Worm (Caenorhabditis elegans) whole organism, L4 larva: Measurements from ENCODE around the gene srx-98.
A peak's percentile ranks its signal among the peaks of the same experiment; 100 is the strongest.

ENCODE experiments used
- D1046.2 ChIP-seq: fragments of 200-800 bp; sonication (Bioruptor generic); IDR thresholded peaks from 2 replicates; pipeline ENCODE4 v1.3.6; 2022; ENCODE audit warnings: missing genetic modification characterization, missing compliant biosample characterization
- F37D6.2 ChIP-seq: sonication (generic microtip); optimal IDR thresholded peaks from 2 replicates; lab custom pipeline; 2016; ENCODE audit warnings: mild to moderate bottlenecking, missing genetic modification characterization, missing compliant biosample characterization
- F44E2.7 ChIP-seq: fragments of 200-800 bp; sonication (Bioruptor generic); IDR thresholded peaks from 2 replicates; pipeline ENCODE4 v2.1.2; 2022; ENCODE audit warnings: missing genetic modification characterization, missing compliant biosample characterization
- R02D3.7 ChIP-seq: fragments of 150-350 bp; sonication (generic microtip); optimal IDR thresholded peaks from 3 replicates; lab custom pipeline; 2014; ENCODE audit warnings: missing biosample characterization, missing genetic modification characterization
- T20F7.1 ChIP-seq: fragments of 200-800 bp; sonication (Bioruptor generic); optimal IDR thresholded peaks from 2 replicates; lab custom pipeline; 2018; ENCODE audit warnings: mild to moderate bottlenecking, missing genetic modification characterization, missing compliant biosample characterization
- aha-1 ChIP-seq: fragments of 150-350 bp; peaks from one replicate; lab custom pipeline; 2014; ENCODE audit warnings: missing biosample characterization, missing genetic modification characterization
- attf-4 ChIP-seq: sonication (generic microtip); optimal IDR thresholded peaks from 3 replicates; lab custom pipeline; 2017; ENCODE audit warnings: missing biosample characterization, missing genetic modification characterization
- ceh-20 ChIP-seq: fragments of 200-800 bp; sonication (Bioruptor generic); IDR thresholded peaks from 2 replicates; pipeline ENCODE4 v1.3.6; 2022; ENCODE audit warnings: missing genetic modification reagents, missing genetic modification characterization, missing compliant biosample characterization
- ceh-28 ChIP-seq: fragments of 150-350 bp; optimal IDR thresholded peaks from 2 replicates; lab custom pipeline; 2014; ENCODE audit warnings: missing biosample characterization, missing genetic modification reagents, missing genetic modification characterization
- ctbp-1 ChIP-seq: fragments of 200-800 bp; sonication (Bioruptor generic); IDR thresholded peaks from 2 replicates; pipeline ENCODE4 v1.3.6; 2022; ENCODE audit warnings: missing genetic modification reagents, missing genetic modification characterization, missing compliant biosample characterization
- daf-12 ChIP-seq: fragments of 150-350 bp; optimal IDR thresholded peaks from 2 replicates; lab custom pipeline; 2014; ENCODE audit warnings: missing biosample characterization, missing genetic modification reagents, missing genetic modification characterization
- egl-27 ChIP-seq: sonication (generic microtip); optimal IDR thresholded peaks from 3 replicates; lab custom pipeline; 2017; ENCODE audit warnings: missing biosample characterization, missing genetic modification reagents, missing genetic modification characterization
- gei-8 ChIP-seq: fragments of 200-800 bp; sonication (Bioruptor generic); optimal IDR thresholded peaks from 2 replicates; lab custom pipeline; 2018; ENCODE audit warnings: mild to moderate bottlenecking, missing genetic modification characterization, missing compliant biosample characterization
- hlh-30 ChIP-seq: sonication (generic microtip); optimal IDR thresholded peaks from 2 replicates; lab custom pipeline; 2017; ENCODE audit warnings: antibody characterized with exemption, mild to moderate bottlenecking, missing genetic modification characterization, missing compliant biosample characterization; ENCODE audit not compliant: insufficient read depth
- jun-1 ChIP-seq: fragments of 150-350 bp; optimal IDR thresholded peaks from 2 replicates; lab custom pipeline; 2014; ENCODE audit warnings: missing biosample characterization, missing genetic modification reagents, missing genetic modification characterization
- lim-7 ChIP-seq: fragments of 200-800 bp; sonication (Bioruptor generic); IDR thresholded peaks from 2 replicates; pipeline ENCODE4 v1.3.6; 2022; ENCODE audit warnings: missing genetic modification characterization, missing compliant biosample characterization
- lin-13 ChIP-seq: fragments of 150-350 bp; optimal IDR thresholded peaks from 2 replicates; lab custom pipeline; 2014; ENCODE audit warnings: missing biosample characterization, missing genetic modification reagents, missing genetic modification characterization
- lin-29 ChIP-seq: fragments of 200-800 bp; sonication (Bioruptor generic); IDR thresholded peaks from 2 replicates; pipeline ENCODE4 v1.3.6; 2022; ENCODE audit warnings: missing genetic modification reagents, missing genetic modification characterization, missing compliant biosample characterization
- madf-5 ChIP-seq, 2 experiments: fragments of 200-800 bp; sonication (Bioruptor generic); IDR thresholded peaks; 2 replicates each; pipeline ENCODE4 v1.3.6; 2022; ENCODE audit warnings: missing compliant biosample characterization in 2 of 2, missing genetic modification characterization in 2 of 2
- mdt-29 ChIP-seq: fragments of 200-800 bp; sonication (Bioruptor generic); IDR thresholded peaks from 2 replicates; pipeline ENCODE4 v1.3.6; 2022; ENCODE audit warnings: missing genetic modification reagents, missing genetic modification characterization, missing compliant biosample characterization
- nhr-41 ChIP-seq: fragments of 200-800 bp; sonication (Bioruptor generic); IDR thresholded peaks from 2 replicates; pipeline ENCODE4 v1.3.6; 2022; ENCODE audit warnings: missing genetic modification reagents, missing genetic modification characterization, missing compliant biosample characterization
- rbr-2 ChIP-seq: sonication (generic microtip); optimal IDR thresholded peaks from 2 replicates; lab custom pipeline; 2016; ENCODE audit warnings: missing genotype, missing genetic modification characterization, missing compliant biosample characterization
- sdz-12 ChIP-seq: fragments of 200-800 bp; sonication (Bioruptor generic); optimal IDR thresholded peaks from 2 replicates; lab custom pipeline; 2018; ENCODE audit warnings: mild to moderate bottlenecking, missing genetic modification characterization, missing compliant biosample characterization
- set-16 ChIP-seq: fragments of 200-800 bp; sonication (Bioruptor generic); IDR thresholded peaks from 2 replicates; pipeline ENCODE4 v1.3.6; 2022; ENCODE audit warnings: missing genetic modification reagents, missing genetic modification characterization, missing compliant biosample characterization
- unc-130 ChIP-seq: sonication (generic microtip); optimal IDR thresholded peaks from 2 replicates; lab custom pipeline; 2016; ENCODE audit warnings: missing genetic modification reagents, missing genetic modification characterization, missing compliant biosample characterization
- unc-62 ChIP-seq, 3 experiments: fragments of 150-350 bp in 1 of 3; sonication (generic microtip); optimal IDR thresholded peaks in 2 of 3; peaks in 1 of 3; 1 replicate in 1 of 3; 2 replicates in 2 of 3; lab custom pipeline; 2014 to 2017; ENCODE audit warnings: missing biosample characterization in 3 of 3, missing genetic modification characterization in 3 of 3, missing genetic modification reagents in 3 of 3, missing genotype in 1 of 3
- zag-1 ChIP-seq: fragments of 150-350 bp; optimal IDR thresholded peaks from 2 replicates; lab custom pipeline; 2014; ENCODE audit warnings: missing biosample characterization, missing genetic modification characterization
- zip-2 ChIP-seq: fragments of 150-350 bp; optimal IDR thresholded peaks from 2 replicates; lab custom pipeline; 2014; ENCODE audit warnings: missing biosample characterization, missing genetic modification characterization

srx-98 gene

DNA sequence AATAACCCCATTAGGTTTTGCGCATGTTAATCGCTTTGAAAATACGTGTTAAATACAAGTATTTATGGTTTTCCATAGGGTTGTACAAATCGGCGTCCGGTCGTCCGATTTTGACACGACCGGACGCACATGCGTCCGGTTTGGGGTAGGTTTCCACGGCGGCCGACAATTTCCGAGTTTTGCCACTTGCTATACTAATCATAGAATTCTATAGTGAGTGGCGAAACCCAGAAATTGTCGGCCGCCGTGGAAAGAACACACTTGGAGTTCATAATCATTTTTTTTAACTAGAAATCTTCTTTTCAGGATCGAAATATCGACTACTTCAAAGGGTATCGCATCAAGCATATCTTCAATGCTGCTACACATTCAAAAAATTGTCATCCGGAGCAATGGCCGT, 36.1 kb downstream of the srx-98 start:
- TF ChIP-seq unc-62 (GFP tag; optimal IDR thresholded peaks at IDR 0.05 in 1 of 2; lab: Kevin White, UChicago) (peak in 1 of 2 experiments; percentile 82), unc-62 (tag; optimal IDR thresholded peaks at IDR 0.05; lab: Kevin White, UChicago) (no peak), zag-1 (tag; lab: Kevin White, UChicago) (no peak)

- TF ChIP-seq ctbp-1 (GFP tag; lab: Robert Waterston, UW) (no peak), mdt-29 (no peak), madf-5 (GFP tag; IDR thresholded peaks at IDR 0.05; lab: Robert Waterston, UW) (no peak), F37D6.2 (tag; lab: Kevin White, UChicago) (no peak), unc-130 (GFP tag; lab: Kevin White, UChicago) (no peak), hlh-30 (tag; lab: Kevin White, UChicago) (no peak), unc-62 (GFP tag; optimal IDR thresholded peaks at IDR 0.05 in 1 of 2; lab: Kevin White, UChicago) (no peak), unc-62 (tag; optimal IDR thresholded peaks at IDR 0.05; lab: Kevin White, UChicago) (no peak), gei-8 (GFP tag; lab: Kevin White, UChicago) (no peak), T20F7.1 (GFP tag; lab: Kevin White, UChicago) (no peak), D1046.2 (GFP tag; lab: Robert Waterston, UW) (no peak), zip-2 (tag; lab: Kevin White, UChicago) (no peak)
Observed at ce11 chrII:3630810-3631209, 40.0 kb downstream of the srx-98 start, which contains the start of gene M151.2. TSS of gene M151.2 (plus strand) at chrII:3631110.

DNA sequence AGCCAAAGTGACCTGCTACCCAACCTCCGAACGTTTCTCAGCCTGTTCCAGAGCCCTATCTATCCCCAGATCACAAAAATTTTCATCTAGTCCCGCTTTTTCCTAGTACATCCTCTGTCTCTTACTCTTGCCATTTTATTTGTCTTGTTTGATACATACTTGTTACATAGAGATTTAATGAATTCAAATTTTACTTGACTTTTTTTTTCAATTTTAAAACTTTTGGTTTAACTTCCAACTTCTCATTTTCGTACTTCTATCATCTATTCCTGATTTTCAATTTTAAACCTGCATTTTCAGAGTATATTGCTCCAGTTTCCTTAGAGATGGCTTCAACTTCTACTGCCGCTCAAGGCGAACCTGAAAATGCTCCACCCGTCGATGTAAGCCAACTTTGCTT, 44.0 kb downstream of the srx-98 start, which contains the start of gene M151.3:
TSS of gene M151.3 (plus strand) at position 301 of the 400 bp plus-strand sequence.
- TF ChIP-seq daf-12 (tag; lab: Kevin White, UChicago) (no peak), unc-62 (GFP tag; optimal IDR thresholded peaks at IDR 0.05 in 1 of 2; lab: Kevin White, UChicago) (peak in 1 of 2 experiments; percentile 3), unc-62 (tag; optimal IDR thresholded peaks at IDR 0.05; lab: Kevin White, UChicago) (no peak), lin-29 (GFP tag; lab: Robert Waterston, UW) (no peak), R02D3.7 (no peak), ceh-28 (no peak)

- TF ChIP-seq attf-4 = no peak
- TF ChIP-seq egl-27 (tag; lab: Kevin White, UChicago) = no peak
- no peak for TF ChIP-seq set-16 (GFP tag; lab: Robert Waterston, UW)
- TF ChIP-seq rbr-2 (tag; lab: Kevin White, UChicago) = no peak
- TF ChIP-seq lim-7 = no peak
- TF ChIP-seq jun-1 (tag; lab: Kevin White, UChicago) = no peak
- no peak for TF ChIP-seq sdz-12
- TF ChIP-seq aha-1 (tag; lab: Kevin White, UChicago) = no peak
- TF ChIP-seq F44E2.7 (GFP tag; lab: Robert Waterston, UW) = no peak
- no peak for TF ChIP-seq lin-13 (GFP tag; lab: Kevin White, UChicago)
- no peak for TF ChIP-seq ceh-20 (GFP tag; lab: Robert Waterston, UW)
Observed at ce11 chrII:3622014-3622413, 48.8 kb downstream of the srx-98 start, which contains the start of gene M151.7. TSS of gene M151.7 (plus strand) at chrII:3622314.

ce11 chrII:3620862-3621261, 50.0 kb downstream of the srx-98 start:
- TF ChIP-seq aha-1 (tag; lab: Kevin White, UChicago) (peak; percentile 48), nhr-41 (GFP tag; lab: Robert Waterston, UW) (no peak)
